Worm (Caenorhabditis elegans): ENCODE measurements around the gene F09B9.5.

F09B9.5 gene

ce11 chrX:10188493-10188895 lies 33.9 kb downstream of the F09B9.5 start:
- TF ChIP-seq sdc-2 (tag; optimal IDR thresholded peaks at IDR 0.05): peak; percentile 81
- peak; percentile 57 for TF ChIP-seq ceh-2 (tag; optimal IDR thresholded peaks at IDR 0.05)
- peak; percentile 92 for TF ChIP-seq tbx-2 (tag; optimal IDR thresholded peaks at IDR 0.05)
- TF ChIP-seq pat-9 (tag; optimal IDR thresholded peaks at IDR 0.05): no peak
- no peak for TF ChIP-seq elt-4 (tag; optimal IDR thresholded peaks at IDR 0.05)
- peak; percentile 73 for TF ChIP-seq ref-2 (tag; optimal IDR thresholded peaks at IDR 0.05)
- TF ChIP-seq Y22D7AL.16 (tag; optimal IDR thresholded peaks at IDR 0.05): peak; percentile 48
- TF ChIP-seq unc-42 (tag; optimal IDR thresholded peaks at IDR 0.05): peak; percentile 71
- TF ChIP-seq elt-2 (tag; optimal IDR thresholded peaks at IDR 0.05): peak; percentile 79
- no peak for TF ChIP-seq unc-3 (GFP tag; conservative IDR thresholded peaks at IDR 0.05)
- TF ChIP-seq unc-3 (tag; optimal IDR thresholded peaks at IDR 0.05): no peak
- TF ChIP-seq K09A11.1 (tag; optimal IDR thresholded peaks at IDR 0.05; ENCODE audit: insufficient read depth): no peak
- peak; percentile 98 for TF ChIP-seq madf-2 (tag; optimal IDR thresholded peaks at IDR 0.05)
- TF ChIP-seq lim-6 (tag; optimal IDR thresholded peaks at IDR 0.05): no peak
- TF ChIP-seq K02D7.2 (tag; optimal IDR thresholded peaks at IDR 0.05): peak; percentile 16
- no peak for TF ChIP-seq lin-11 (tag; optimal IDR thresholded peaks at IDR 0.05)
- peak; percentile 77 for TF ChIP-seq pha-2 (tag; optimal IDR thresholded peaks at IDR 0.05)
- no peak for TF ChIP-seq ceh-9 (tag; optimal IDR thresholded peaks at IDR 0.05)
- TF ChIP-seq ceh-22 (tag; optimal IDR thresholded peaks at IDR 0.05): no peak
- no peak for TF ChIP-seq sox-2 (GFP tag; IDR thresholded peaks at IDR 0.05)
- TF ChIP-seq pqm-1 (tag; optimal IDR thresholded peaks at IDR 0.05): peak; percentile 44
- peak; percentile 40 for TF ChIP-seq C08G9.2 (tag; optimal IDR thresholded peaks at IDR 0.05)
- peak; percentile 52 for TF ChIP-seq ceh-30 (tag; optimal IDR thresholded peaks at IDR 0.05)
- no peak for TF ChIP-seq sox-4 (tag; optimal IDR thresholded peaks at IDR 0.05)
- no peak for TF ChIP-seq eyg-1 (tag; optimal IDR thresholded peaks at IDR 0.05)
- peak; percentile 3 for TF ChIP-seq pag-3 (tag; optimal IDR thresholded peaks at IDR 0.05; ENCODE audit: borderline replicate concordance)
- TF ChIP-seq mec-3 (tag; optimal IDR thresholded peaks at IDR 0.05; ENCODE audit: borderline replicate concordance): peak; percentile 52
- peak; percentile 87 for TF ChIP-seq ceh-34 (tag; optimal IDR thresholded peaks at IDR 0.05)
- no peak for TF ChIP-seq che-1 (tag; optimal IDR thresholded peaks at IDR 0.05)
- no peak for TF ChIP-seq ceh-45 (GFP tag; IDR thresholded peaks at IDR 0.05)
- TF ChIP-seq ztf-16 (tag; optimal IDR thresholded peaks at IDR 0.05): peak; percentile 9
- TF ChIP-seq pros-1 (tag; optimal IDR thresholded peaks at IDR 0.05): peak; percentile 42
- TF ChIP-seq hlh-8 (tag; optimal IDR thresholded peaks at IDR 0.05): peak; percentile 56
- TF ChIP-seq nhr-11 (tag; optimal IDR thresholded peaks at IDR 0.05): no peak
- peak; percentile 91 for TF ChIP-seq hlh-6 (tag; optimal IDR thresholded peaks at IDR 0.05)
- peak; percentile 70 for TF ChIP-seq F13H6.1 (tag; optimal IDR thresholded peaks at IDR 0.05)
- TF ChIP-seq ets-4 (tag; optimal IDR thresholded peaks at IDR 0.05): peak; percentile 26
- no peak for TF ChIP-seq pax-1 (tag; optimal IDR thresholded peaks at IDR 0.05)
- no peak for TF ChIP-seq tbx-7 (tag; optimal IDR thresholded peaks at IDR 0.05)
- TF ChIP-seq ceh-6 (GFP tag; optimal IDR thresholded peaks at IDR 0.05): peak; percentile 22
- no peak for TF ChIP-seq odd-2 (tag; optimal IDR thresholded peaks at IDR 0.05)
- TF ChIP-seq T23F11.4 (GFP tag; optimal IDR thresholded peaks at IDR 0.05): peak; percentile 14
- TF ChIP-seq ama-1 (optimal IDR thresholded peaks at IDR 0.05): no peak
- TF ChIP-seq ceh-18 (tag; optimal IDR thresholded peaks at IDR 0.05): peak; percentile 85
- TF ChIP-seq unc-86 (tag; optimal IDR thresholded peaks at IDR 0.05): peak; percentile 32
- TF ChIP-seq ceh-19 (GFP tag; optimal IDR thresholded peaks at IDR 0.05): no peak
- peak; percentile 74 for TF ChIP-seq syd-9 (tag; optimal IDR thresholded peaks at IDR 0.05)
- TF ChIP-seq ceh-24 (tag; optimal IDR thresholded peaks at IDR 0.05): no peak
- TF ChIP-seq fax-1 (tag; optimal IDR thresholded peaks at IDR 0.05): peak; percentile 65
- TF ChIP-seq nhr-232 (tag; optimal IDR thresholded peaks at IDR 0.05): peak; percentile 20
- no peak for TF ChIP-seq fkh-10 (GFP tag; optimal IDR thresholded peaks at IDR 0.05)
- no peak for TF ChIP-seq hlh-13 (GFP tag; optimal IDR thresholded peaks at IDR 0.05)
- TF ChIP-seq unc-55 (GFP tag; optimal IDR thresholded peaks at IDR 0.05): peak; percentile 41
- peak; percentile 35 for TF ChIP-seq fkh-6 (tag; optimal IDR thresholded peaks at IDR 0.05)
